Worm (Caenorhabditis elegans) whole organism, L3 larva: ENCODE measurements around the gene npr-43.

Experiments used
- R02D3.7 ChIP-seq: fragments of 150-350 bp; optimal IDR thresholded peaks from 2 replicates; lab custom pipeline; 2014; ENCODE audit warnings: missing biosample characterization, missing genetic modification characterization
- ZK546.5 ChIP-seq: sonication (generic microtip); optimal IDR thresholded peaks from 2 replicates; lab custom pipeline; 2017; ENCODE audit warnings: missing biosample characterization, missing genetic modification characterization
- aly-2 ChIP-seq: fragments of 150-350 bp; optimal IDR thresholded peaks from 2 replicates; lab custom pipeline; 2014; ENCODE audit warnings: missing biosample characterization, missing genetic modification characterization
- ama-1 ChIP-seq: fragments of 150-350 bp; optimal IDR thresholded peaks from 2 replicates; lab custom pipeline; 2018
- ceh-16 ChIP-seq: sonication (generic microtip); optimal IDR thresholded peaks from 2 replicates; lab custom pipeline; 2017; ENCODE audit warnings: missing biosample characterization, missing genetic modification characterization
- ceh-28 ChIP-seq: fragments of 150-350 bp; optimal IDR thresholded peaks from 2 replicates; lab custom pipeline; 2014; ENCODE audit warnings: missing biosample characterization, missing genetic modification reagents, missing genetic modification characterization
- ceh-82 ChIP-seq: fragments of 150-350 bp; optimal IDR thresholded peaks from 2 replicates; lab custom pipeline; 2014; ENCODE audit warnings: missing biosample characterization, missing genetic modification characterization
- daf-12 ChIP-seq: fragments of 150-350 bp; optimal IDR thresholded peaks from 2 replicates; lab custom pipeline; 2014; ENCODE audit warnings: missing biosample characterization, missing genetic modification reagents, missing genetic modification characterization
- egl-27 ChIP-seq: sonication (generic microtip); optimal IDR thresholded peaks from 4 replicates; lab custom pipeline; 2017; ENCODE audit warnings: missing biosample characterization, missing genetic modification reagents, missing genetic modification characterization
- egl-5 ChIP-seq: fragments of 150-350 bp; optimal IDR thresholded peaks from 2 replicates; lab custom pipeline; 2017; ENCODE audit warnings: missing biosample characterization, missing genetic modification reagents, missing genetic modification characterization, inconsistent platforms
- elt-1 ChIP-seq: fragments of 150-350 bp; optimal IDR thresholded peaks from 2 replicates; lab custom pipeline; 2014; ENCODE audit warnings: missing biosample characterization, missing genetic modification characterization
- elt-2 ChIP-seq: sonication (generic microtip); optimal IDR thresholded peaks from 2 replicates; lab custom pipeline; 2016; ENCODE audit warnings: missing genetic modification reagents, mild to moderate bottlenecking, missing genetic modification characterization, missing compliant biosample characterization
- elt-3 ChIP-seq, 3 experiments: fragments of 150-350 bp in 1 of 3; sonication (generic microtip) in 2 of 3; optimal IDR thresholded peaks; 2 replicates in 2 of 3; 4 replicates in 1 of 3; lab custom pipeline; 2014 to 2017; ENCODE audit warnings: missing biosample characterization in 3 of 3, missing genetic modification characterization in 3 of 3
- eor-1 ChIP-seq, 2 experiments: fragments of 150-350 bp; optimal IDR thresholded peaks; 2 replicates each; lab custom pipeline; 2014 to 2018; ENCODE audit warnings: missing biosample characterization in 2 of 2, missing genetic modification characterization in 2 of 2
- fkh-10 ChIP-seq: sonication (generic microtip); optimal IDR thresholded peaks from 2 replicates; lab custom pipeline; 2017; ENCODE audit warnings: missing biosample characterization, missing genetic modification reagents, missing genetic modification characterization
- fkh-2 ChIP-seq: fragments of 150-350 bp; optimal IDR thresholded peaks from 2 replicates; lab custom pipeline; 2014; ENCODE audit warnings: missing biosample characterization, missing genetic modification reagents, missing genetic modification characterization
- fos-1 ChIP-seq: fragments of 150-350 bp; optimal IDR thresholded peaks from 2 replicates; lab custom pipeline; 2014; ENCODE audit warnings: missing biosample characterization, missing genetic modification characterization
- jun-1 ChIP-seq: fragments of 150-350 bp; optimal IDR thresholded peaks from 2 replicates; lab custom pipeline; 2014; ENCODE audit warnings: missing biosample characterization, missing genetic modification reagents, missing genetic modification characterization
- lin-39 ChIP-seq: fragments of 150-350 bp; optimal IDR thresholded peaks from 2 replicates; lab custom pipeline; 2018; ENCODE audit warnings: missing biosample characterization, missing genetic modification reagents, missing genetic modification characterization
- mdl-1 ChIP-seq: fragments of 150-350 bp; optimal IDR thresholded peaks from 2 replicates; lab custom pipeline; 2014; ENCODE audit warnings: missing biosample characterization, missing genetic modification characterization
- mml-1 ChIP-seq: fragments of 150-350 bp; sonication (generic microtip); optimal IDR thresholded peaks from 3 replicates; lab custom pipeline; 2014; ENCODE audit warnings: missing biosample characterization, missing genetic modification characterization
- nfya-1 ChIP-seq: sonication (generic microtip); optimal IDR thresholded peaks from 2 replicates; lab custom pipeline; 2017; ENCODE audit warnings: missing genetic modification characterization, mild to moderate bottlenecking, missing compliant biosample characterization, antibody characterized with exemption, moderate library complexity; ENCODE audit not compliant: insufficient read depth
- nhr-23 ChIP-seq: fragments of 150-350 bp; optimal IDR thresholded peaks from 2 replicates; lab custom pipeline; 2014; ENCODE audit warnings: missing biosample characterization, missing genetic modification reagents, missing genetic modification characterization
- nhr-237 ChIP-seq: fragments of 150-350 bp; optimal IDR thresholded peaks from 2 replicates; lab custom pipeline; 2014; ENCODE audit warnings: missing biosample characterization, missing genetic modification characterization
- nhr-25 ChIP-seq: sonication (generic microtip); optimal IDR thresholded peaks from 2 replicates; lab custom pipeline; 2017; ENCODE audit warnings: missing biosample characterization, missing genetic modification characterization
- nhr-28 ChIP-seq: fragments of 150-350 bp; optimal IDR thresholded peaks from 2 replicates; lab custom pipeline; 2014; ENCODE audit warnings: missing biosample characterization, missing genetic modification characterization
- nhr-67 ChIP-seq: fragments of 150-350 bp; optimal IDR thresholded peaks from 2 replicates; lab custom pipeline; 2014; ENCODE audit warnings: missing biosample characterization, missing genetic modification characterization
- nhr-76 ChIP-seq: fragments of 150-350 bp; sonication (generic microtip); optimal IDR thresholded peaks from 5 replicates; lab custom pipeline; 2014; ENCODE audit warnings: missing biosample characterization, missing genetic modification characterization
- nhr-77 ChIP-seq: fragments of 150-350 bp; optimal IDR thresholded peaks from 2 replicates; lab custom pipeline; 2014; ENCODE audit warnings: missing biosample characterization, missing genetic modification characterization
- pha-4 ChIP-seq: fragments of 150-350 bp; optimal IDR thresholded peaks from 2 replicates; lab custom pipeline; 2014; ENCODE audit warnings: missing biosample characterization, missing genetic modification reagents, missing genetic modification characterization
- pqm-1 ChIP-seq: fragments of 150-350 bp; optimal IDR thresholded peaks from 2 replicates; lab custom pipeline; 2017; ENCODE audit warnings: missing biosample characterization, missing genetic modification characterization, inconsistent platforms
- sea-2 ChIP-seq: fragments of 150-350 bp; sonication (generic microtip); optimal IDR thresholded peaks from 4 replicates; lab custom pipeline; 2014; ENCODE audit warnings: missing biosample characterization, missing genetic modification reagents, missing genetic modification characterization
- tbx-2 ChIP-seq: sonication (generic microtip); optimal IDR thresholded peaks from 2 replicates; lab custom pipeline; 2016; ENCODE audit warnings: mild to moderate bottlenecking, missing genetic modification characterization, missing compliant biosample characterization
- unc-39 ChIP-seq: sonication (generic microtip); optimal IDR thresholded peaks from 4 replicates; lab custom pipeline; 2017; ENCODE audit warnings: missing biosample characterization, missing genetic modification characterization
- zag-1 ChIP-seq: fragments of 150-350 bp; optimal IDR thresholded peaks from 2 replicates; lab custom pipeline; 2014; ENCODE audit warnings: missing biosample characterization, missing genetic modification characterization
- ztf-11 ChIP-seq: fragments of 150-350 bp; optimal IDR thresholded peaks from 2 replicates; lab custom pipeline; 2014; ENCODE audit warnings: missing biosample characterization, missing genetic modification characterization

The npr-43 gene

ce11 chrV:14341672-14342071 is 37.2 kb downstream of the npr-43 start, which contains the start of gene F47B8.10:
Gene F47B8.10 (plus strand): TSS chrV:14341972.
- TF ChIP-seq egl-27 (tag; lab: Kevin White, UChicago), result no peak
- no peak for TF ChIP-seq eor-1 (tag; optimal IDR thresholded peaks at IDR 0.05; lab: Kevin White, UChicago)
- TF ChIP-seq egl-5 (tag; lab: Kevin White, UChicago), result no peak
- no peak for TF ChIP-seq nhr-67 (tag; lab: Kevin White, UChicago)
- TF ChIP-seq ztf-11 (tag; lab: Kevin White, UChicago), result no peak
- no peak for TF ChIP-seq elt-1 (tag; lab: Kevin White, UChicago)
- TF ChIP-seq mdl-1 (tag; lab: Kevin White, UChicago), result no peak
- TF ChIP-seq lin-39 (tag; lab: Kevin White, UChicago), result no peak
- no peak for TF ChIP-seq mml-1 (tag; lab: Kevin White, UChicago)
- TF ChIP-seq nhr-237 (tag; lab: Kevin White, UChicago), result no peak
- TF ChIP-seq elt-3 (tag; optimal IDR thresholded peaks at IDR 0.05; lab: Kevin White, UChicago), result no peak
- TF ChIP-seq daf-12 (tag; lab: Kevin White, UChicago), result no peak
- TF ChIP-seq fkh-10 (GFP tag; lab: Kevin White, UChicago), result no peak
- TF ChIP-seq jun-1 (tag; lab: Kevin White, UChicago), result no peak
- no peak for TF ChIP-seq ceh-82
- no peak for TF ChIP-seq sea-2 (GFP tag; lab: Kevin White, UChicago)
- TF ChIP-seq R02D3.7 (tag; lab: Kevin White, UChicago), result no peak
- no peak for TF ChIP-seq ceh-28 (tag; lab: Kevin White, UChicago)

- TF ChIP-seq zag-1 (tag; lab: Kevin White, UChicago) (no peak), nhr-76 (tag; lab: Kevin White, UChicago) (no peak)
- TF ChIP-seq, all 47 proteins: peak for 0
These were observed 42.2 kb downstream of the npr-43 start, which contains the start of gene srm-6 for ce11 chrV:14336655-14337054. Gene srm-6 (plus strand): TSS chrV:14336955.

- no peak for TF ChIP-seq nhr-237 (tag; lab: Kevin White, UChicago)
These were observed 44.0 kb downstream of the npr-43 start, which contains the start of gene srm-5 for ce11 chrV:14334901-14335300. Gene srm-5 (plus strand): TSS chrV:14335201.

ce11 chrV:14333116-14333515 is 45.8 kb downstream of the npr-43 start, which contains the start of gene srm-4:
Gene srm-4 (plus strand): TSS chrV:14333416.
- TF ChIP-seq nhr-237 (tag; lab: Kevin White, UChicago), result no peak
- no peak for TF ChIP-seq fkh-10 (GFP tag; lab: Kevin White, UChicago)
- TF ChIP-seq mml-1 (tag; lab: Kevin White, UChicago), result no peak
- TF ChIP-seq tbx-2, result no peak
- no peak for TF ChIP-seq nfya-1
- TF ChIP-seq nhr-76 (tag; lab: Kevin White, UChicago), result no peak
- TF ChIP-seq sea-2 (GFP tag; lab: Kevin White, UChicago), result no peak
- no peak for TF ChIP-seq nhr-28 (tag; lab: Kevin White, UChicago)
- TF ChIP-seq ZK546.5 (tag; lab: Kevin White, UChicago), result no peak
- no peak for TF ChIP-seq elt-1 (tag; lab: Kevin White, UChicago)
- no peak for TF ChIP-seq lin-39 (tag; lab: Kevin White, UChicago)
- TF ChIP-seq zag-1 (tag; lab: Kevin White, UChicago), result no peak

- no peak for TF ChIP-seq fkh-2 (tag; lab: Kevin White, UChicago)
- TF ChIP-seq ceh-16 (tag; lab: Kevin White, UChicago), result no peak
- no peak for TF ChIP-seq nhr-76 (tag; lab: Kevin White, UChicago)
- no peak for TF ChIP-seq pqm-1 (tag; lab: Kevin White, UChicago)
- TF ChIP-seq mml-1 (tag; lab: Kevin White, UChicago), result no peak
- no peak for TF ChIP-seq sea-2 (GFP tag; lab: Kevin White, UChicago)
- TF ChIP-seq nhr-23 (tag; lab: Kevin White, UChicago), result no peak
- no peak for TF ChIP-seq elt-2 (tag; lab: Kevin White, UChicago)
- peak; percentile 4 for TF ChIP-seq nhr-25
These were observed 47.4 kb downstream of the npr-43 start, which contains the start of gene F47B8.8 for ce11 chrV:14331477-14331876. Gene F47B8.8 (plus strand): TSS chrV:14331733.

- TF ChIP-seq tbx-2, result no peak
- no peak for TF ChIP-seq aly-2 (tag; lab: Kevin White, UChicago)
- no peak for TF ChIP-seq fos-1 (tag; lab: Kevin White, UChicago)
- no peak for TF ChIP-seq daf-12 (tag; lab: Kevin White, UChicago)
- TF ChIP-seq mdl-1 (tag; lab: Kevin White, UChicago), result no peak
- TF ChIP-seq nhr-77 (tag; lab: Kevin White, UChicago), result no peak
- no peak for TF ChIP-seq R02D3.7 (tag; lab: Kevin White, UChicago)
- no peak for TF ChIP-seq ama-1
- no peak for TF ChIP-seq egl-5 (tag; lab: Kevin White, UChicago)
- TF ChIP-seq pha-4 (tag; lab: Kevin White, UChicago), result no peak
- TF ChIP-seq unc-39 (tag; lab: Kevin White, UChicago), result no peak
- TF ChIP-seq eor-1 (tag; optimal IDR thresholded peaks at IDR 0.05; lab: Kevin White, UChicago), result no peak
- no peak for TF ChIP-seq fkh-10 (GFP tag; lab: Kevin White, UChicago)
- TF ChIP-seq fkh-2 (tag; lab: Kevin White, UChicago), result no peak
- TF ChIP-seq lin-39 (tag; lab: Kevin White, UChicago), result no peak
These were observed 50.1 kb downstream of the npr-43 start, which contains the start of gene pepm-1 for ce11 chrV:14328806-14329205. Gene pepm-1 (plus strand): TSS chrV:14329106.
